Worm (Caenorhabditis elegans) whole organism, L2 larva: Measurements from ENCODE around the gene mdt-15.

ENCODE experiments used
- F13H6.1 ChIP-seq: sonication (generic microtip); optimal IDR thresholded peaks from 2 replicates; lab custom pipeline; 2016; ENCODE audit warnings: missing genetic modification characterization, missing compliant biosample characterization
- R02D3.7 ChIP-seq: fragments of 150-350 bp; optimal IDR thresholded peaks from 2 replicates; lab custom pipeline; 2014; ENCODE audit warnings: missing biosample characterization, missing genetic modification characterization
- ZK546.5 ChIP-seq: sonication (generic microtip); optimal IDR thresholded peaks from 2 replicates; lab custom pipeline; 2017; ENCODE audit warnings: missing biosample characterization, missing genetic modification characterization
- aly-2 ChIP-seq: fragments of 150-350 bp; optimal IDR thresholded peaks from 2 replicates; lab custom pipeline; 2014; ENCODE audit warnings: missing biosample characterization, missing genetic modification characterization
- ama-1 ChIP-seq: fragments of 150-350 bp; optimal IDR thresholded peaks from 2 replicates; lab custom pipeline; 2018; ENCODE audit warnings: inconsistent platforms
- dmd-4 ChIP-seq: sonication (generic microtip); optimal IDR thresholded peaks from 2 replicates; lab custom pipeline; 2017; ENCODE audit warnings: missing biosample characterization, missing genetic modification characterization
- elt-3 ChIP-seq: sonication (generic microtip); optimal IDR thresholded peaks from 2 replicates; lab custom pipeline; 2017; ENCODE audit warnings: missing biosample characterization, missing genetic modification characterization
- fos-1 ChIP-seq: fragments of 150-350 bp; optimal IDR thresholded peaks from 2 replicates; lab custom pipeline; 2014; ENCODE audit warnings: missing biosample characterization, missing genetic modification characterization
- lin-13 ChIP-seq: fragments of 150-350 bp; optimal IDR thresholded peaks from 2 replicates; lab custom pipeline; 2014; ENCODE audit warnings: missing biosample characterization, missing genetic modification reagents, missing genetic modification characterization
- lin-39 ChIP-seq: fragments of 150-350 bp; optimal IDR thresholded peaks from 2 replicates; lab custom pipeline; 2014; ENCODE audit warnings: missing biosample characterization, missing genetic modification reagents, missing genetic modification characterization
- nhr-237 ChIP-seq: fragments of 150-350 bp; optimal IDR thresholded peaks from 2 replicates; lab custom pipeline; 2014; ENCODE audit warnings: missing biosample characterization, missing genetic modification characterization
- nhr-77 ChIP-seq: fragments of 150-350 bp; optimal IDR thresholded peaks from 2 replicates; lab custom pipeline; 2014; ENCODE audit warnings: missing biosample characterization, missing genetic modification characterization
- unc-55 ChIP-seq: fragments of 150-350 bp; sonication (generic microtip); optimal IDR thresholded peaks from 3 replicates; lab custom pipeline; 2014; ENCODE audit warnings: missing biosample characterization, missing genetic modification reagents, missing genetic modification characterization
- unc-62 ChIP-seq: fragments of 150-350 bp; optimal IDR thresholded peaks from 2 replicates; lab custom pipeline; 2014; ENCODE audit warnings: missing biosample characterization, missing genetic modification reagents, missing genetic modification characterization

DNA sequence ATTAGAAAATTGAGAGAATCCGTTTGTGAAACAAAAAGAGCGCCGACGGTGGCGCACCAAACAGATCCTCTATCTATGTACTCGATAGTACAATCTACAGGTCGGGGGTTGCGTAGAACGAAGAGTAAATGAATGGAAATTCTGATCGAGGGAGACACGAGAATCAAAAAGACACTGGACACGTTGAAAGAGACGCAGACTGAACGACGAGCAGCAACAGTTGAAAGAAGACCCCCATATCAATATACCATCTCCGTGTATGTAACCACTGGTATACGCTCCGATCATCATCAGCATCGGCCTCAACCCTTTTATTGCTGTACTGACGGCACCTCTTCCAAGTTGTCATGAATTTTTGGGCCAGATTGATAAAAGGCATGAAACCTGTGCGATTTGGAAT is 2.7 kb upstream of the mdt-15 start:
- TF ChIP-seq ama-1 (no peak), aly-2 (tag; lab: Kevin White, UChicago) (no peak), nhr-77 (no peak), ZK546.5 (tag; lab: Kevin White, UChicago) (no peak), F13H6.1 (tag; lab: Kevin White, UChicago) (no peak), R02D3.7 (tag; lab: Kevin White, UChicago) (no peak), lin-39 (tag; lab: Kevin White, UChicago) (no peak), unc-55 (no peak), unc-62 (GFP tag; lab: Kevin White, UChicago) (no peak), nhr-237 (tag; lab: Kevin White, UChicago) (no peak), fos-1 (tag; lab: Kevin White, UChicago) (no peak), dmd-4 (no peak), lin-13 (GFP tag; lab: Kevin White, UChicago) (no peak), elt-3 (tag; lab: Kevin White, UChicago) (no peak)
